Worm (Caenorhabditis elegans) whole organism, L1 larva: Measurements from ENCODE around the gene str-182.

Experiments
- C16A3.4 ChIP-seq: fragments of 150-350 bp; optimal IDR thresholded peaks from 2 replicates; lab custom pipeline; 2014; ENCODE audit warnings: missing biosample characterization, missing genetic modification characterization
- C34B4.2 ChIP-seq: sonication (generic microtip); optimal IDR thresholded peaks from 2 replicates; lab custom pipeline; 2017; ENCODE audit warnings: mild to moderate bottlenecking, missing genetic modification characterization, missing compliant biosample characterization
- F16B12.6 ChIP-seq: fragments of 150-350 bp; optimal IDR thresholded peaks from 2 replicates; lab custom pipeline; 2014; ENCODE audit warnings: missing biosample characterization, missing genetic modification characterization
- aha-1 ChIP-seq: fragments of 150-350 bp; optimal IDR thresholded peaks from 2 replicates; lab custom pipeline; 2014; ENCODE audit warnings: missing biosample characterization, missing genetic modification characterization
- alr-1 ChIP-seq: fragments of 200-800 bp; sonication (Bioruptor generic); optimal IDR thresholded peaks from 2 replicates; lab custom pipeline; 2018; ENCODE audit warnings: borderline replicate concordance, mild to moderate bottlenecking, missing genetic modification characterization, missing compliant biosample characterization
- blmp-1 ChIP-seq: fragments of 150-350 bp; optimal IDR thresholded peaks from 2 replicates; lab custom pipeline; 2014; ENCODE audit warnings: missing biosample characterization, missing genetic modification characterization
- ceh-63 ChIP-seq: fragments of 200-800 bp; sonication (Bioruptor generic); optimal IDR thresholded peaks from 2 replicates; lab custom pipeline; 2018; ENCODE audit warnings: mild to moderate bottlenecking, missing genetic modification characterization, missing compliant biosample characterization
- ceh-8 ChIP-seq: fragments of 200-800 bp; sonication (Bioruptor generic); optimal IDR thresholded peaks from 2 replicates; lab custom pipeline; 2018; ENCODE audit warnings: mild to moderate bottlenecking, missing genetic modification characterization, moderate library complexity, missing compliant biosample characterization
- ceh-88 ChIP-seq: fragments of 200-800 bp; sonication (Bioruptor generic); IDR thresholded peaks from 2 replicates; pipeline ENCODE4 v1.3.6; 2022; ENCODE audit warnings: missing genetic modification characterization, missing compliant biosample characterization
- ces-1 ChIP-seq: fragments of 150-350 bp; optimal IDR thresholded peaks from 2 replicates; lab custom pipeline; 2014; ENCODE audit warnings: missing biosample characterization, missing genetic modification reagents, missing genetic modification characterization
- dpl-1 ChIP-seq, 3 experiments: fragments of 150-350 bp in 2 of 3; sonication (generic microtip) in 1 of 3; optimal IDR thresholded peaks; 2 replicates each; lab custom pipeline; 2014 to 2017; ENCODE audit warnings: missing biosample characterization in 3 of 3, missing genetic modification characterization in 3 of 3, missing genetic modification reagents in 3 of 3
- dsc-1 ChIP-seq: sonication (generic microtip); optimal IDR thresholded peaks from 2 replicates; lab custom pipeline; 2016; ENCODE audit warnings: mild to moderate bottlenecking, missing genetic modification characterization, missing compliant biosample characterization
- efl-1 ChIP-seq, 4 experiments: fragments of 150-350 bp; optimal IDR thresholded peaks in 3 of 4; peaks in 1 of 4; 1 replicate in 1 of 4; 2 replicates in 3 of 4; lab custom pipeline; 2014; ENCODE audit warnings: missing biosample characterization in 2 of 4, missing genetic modification characterization in 2 of 4, missing genetic modification reagents in 2 of 4
- efl-3 ChIP-seq: fragments of 200-800 bp; sonication (Bioruptor generic); optimal IDR thresholded peaks from 2 replicates; lab custom pipeline; 2018; ENCODE audit warnings: mild to moderate bottlenecking, missing genetic modification characterization, missing compliant biosample characterization
- egl-13 ChIP-seq: sonication (generic microtip); optimal IDR thresholded peaks from 2 replicates; lab custom pipeline; 2016; ENCODE audit warnings: missing genotype, missing genetic modification reagents, missing genetic modification characterization, missing compliant biosample characterization
- egl-27 ChIP-seq, 2 experiments: fragments of 150-350 bp in 1 of 2; sonication (generic microtip); optimal IDR thresholded peaks; 3 replicates each; lab custom pipeline; 2017 to 2018; ENCODE audit warnings: missing biosample characterization in 2 of 2, missing genetic modification characterization in 2 of 2, missing genetic modification reagents in 2 of 2
- elt-3 ChIP-seq, 6 experiments: fragments of 150-350 bp in 1 of 6; sonication (generic microtip); optimal IDR thresholded peaks; 2 replicates each; lab custom pipeline; 2017 to 2018; ENCODE audit warnings: missing biosample characterization in 6 of 6, missing genetic modification characterization in 6 of 6, inconsistent platforms in 1 of 6
- ets-5 ChIP-seq: fragments of 200-800 bp; sonication (Bioruptor generic); IDR thresholded peaks from 2 replicates; pipeline ENCODE4 v1.3.6; 2022; ENCODE audit warnings: missing genetic modification characterization, missing compliant biosample characterization
- fkh-4 ChIP-seq: sonication (generic microtip); optimal IDR thresholded peaks from 2 replicates; lab custom pipeline; 2016; ENCODE audit warnings: missing compliant biosample characterization, missing genetic modification characterization, borderline replicate concordance
- fos-1 ChIP-seq: fragments of 150-350 bp; optimal IDR thresholded peaks from 2 replicates; lab custom pipeline; 2014; ENCODE audit warnings: missing biosample characterization, missing genetic modification characterization
- grh-1 ChIP-seq: fragments of 200-800 bp; sonication (Bioruptor generic); IDR thresholded peaks from 2 replicates; pipeline ENCODE4 v1.3.6; 2022; ENCODE audit warnings: missing genetic modification reagents, missing genetic modification characterization, missing compliant biosample characterization
- hlh-4 ChIP-seq: sonication (generic microtip); optimal IDR thresholded peaks from 2 replicates; lab custom pipeline; 2016; ENCODE audit warnings: mild to moderate bottlenecking, missing genetic modification characterization, missing compliant biosample characterization
- isw-1 ChIP-seq: fragments of 200-800 bp; sonication (Bioruptor generic); IDR thresholded peaks from 2 replicates; pipeline ENCODE4 v1.3.6; 2022; ENCODE audit warnings: missing genetic modification characterization, missing compliant biosample characterization
- jun-1 ChIP-seq: fragments of 150-350 bp; optimal IDR thresholded peaks from 2 replicates; lab custom pipeline; 2014; ENCODE audit warnings: missing biosample characterization, missing genetic modification reagents, missing genetic modification characterization
- lin-14 ChIP-seq: fragments of 200-800 bp; sonication (Bioruptor generic); optimal IDR thresholded peaks from 2 replicates; lab custom pipeline; 2018; ENCODE audit warnings: mild to moderate bottlenecking, missing genetic modification characterization, moderate library complexity, missing compliant biosample characterization
- mab-9 ChIP-seq: fragments of 200-800 bp; sonication (Bioruptor generic); IDR thresholded peaks from 2 replicates; pipeline ENCODE4 v1.3.6; 2022; ENCODE audit warnings: missing genetic modification reagents, missing genetic modification characterization, missing compliant biosample characterization
- mef-2 ChIP-seq: fragments of 150-350 bp; optimal IDR thresholded peaks from 2 replicates; lab custom pipeline; 2014; ENCODE audit warnings: missing biosample characterization, missing genetic modification characterization
- mep-1 ChIP-seq: fragments of 150-350 bp; optimal IDR thresholded peaks from 2 replicates; lab custom pipeline; 2014; ENCODE audit warnings: missing biosample characterization, missing genetic modification characterization
- nhr-12 ChIP-seq: sonication (generic microtip); optimal IDR thresholded peaks from 2 replicates; lab custom pipeline; 2017; ENCODE audit warnings: missing biosample characterization, missing genetic modification characterization
- nhr-20 ChIP-seq: sonication (generic microtip); optimal IDR thresholded peaks from 2 replicates; lab custom pipeline; 2016; ENCODE audit warnings: mild to moderate bottlenecking, missing genetic modification characterization, missing compliant biosample characterization
- nhr-28 ChIP-seq: fragments of 150-350 bp; optimal IDR thresholded peaks from 2 replicates; lab custom pipeline; 2014; ENCODE audit warnings: missing biosample characterization, missing genetic modification characterization
- nhr-47 ChIP-seq: sonication (generic microtip); optimal IDR thresholded peaks from 2 replicates; lab custom pipeline; 2016; ENCODE audit warnings: mild to moderate bottlenecking, missing genetic modification characterization, moderate library complexity, missing compliant biosample characterization
- nhr-71 ChIP-seq: sonication (generic microtip); optimal IDR thresholded peaks from 2 replicates; lab custom pipeline; 2016; ENCODE audit warnings: mild to moderate bottlenecking, missing genetic modification characterization, moderate library complexity, missing compliant biosample characterization
- nhr-77 ChIP-seq: fragments of 150-350 bp; optimal IDR thresholded peaks from 2 replicates; lab custom pipeline; 2014; ENCODE audit warnings: missing biosample characterization, missing genetic modification characterization
- nhr-85 ChIP-seq: sonication (generic microtip); peaks from one replicate; lab custom pipeline; 2016; ENCODE audit warnings: missing genetic modification characterization, inconsistent platforms, missing compliant biosample characterization
- nhr-90 ChIP-seq: sonication (generic microtip); optimal IDR thresholded peaks from 2 replicates; lab custom pipeline; 2016; ENCODE audit warnings: mild to moderate bottlenecking, missing genetic modification characterization, missing compliant biosample characterization; ENCODE audit not compliant: poor library complexity
- pag-3 ChIP-seq: sonication (generic microtip); optimal IDR thresholded peaks from 2 replicates; lab custom pipeline; 2017; ENCODE audit warnings: missing genetic modification characterization, mild to moderate bottlenecking, missing compliant biosample characterization, antibody characterized with exemption, borderline replicate concordance; ENCODE audit not compliant: insufficient read depth
- pax-3 ChIP-seq: fragments of 200-800 bp; sonication (Bioruptor generic); optimal IDR thresholded peaks from 2 replicates; lab custom pipeline; 2018; ENCODE audit warnings: mild to moderate bottlenecking, missing genetic modification characterization, moderate library complexity, missing compliant biosample characterization
- pqm-1 ChIP-seq: sonication (generic microtip); optimal IDR thresholded peaks from 3 replicates; lab custom pipeline; 2017; ENCODE audit warnings: missing biosample characterization, missing genetic modification characterization
- rnt-1 ChIP-seq: sonication (generic microtip); optimal IDR thresholded peaks from 2 replicates; lab custom pipeline; 2016; ENCODE audit warnings: mild to moderate bottlenecking, missing genetic modification characterization, moderate library complexity, missing compliant biosample characterization
- skn-1 ChIP-seq: fragments of 150-350 bp; optimal IDR thresholded peaks from 2 replicates; lab custom pipeline; 2014; ENCODE audit warnings: missing biosample characterization, missing genetic modification characterization
- snpc-4 ChIP-seq: fragments of 150-350 bp; optimal IDR thresholded peaks from 2 replicates; lab custom pipeline; 2014; ENCODE audit warnings: missing biosample characterization, missing genetic modification characterization
- sox-4 ChIP-seq: sonication (generic microtip); optimal IDR thresholded peaks from 2 replicates; lab custom pipeline; 2016; ENCODE audit warnings: missing genetic modification characterization, missing compliant biosample characterization
- sup-37 ChIP-seq: fragments of 200-800 bp; sonication (Bioruptor generic); optimal IDR thresholded peaks from 2 replicates; lab custom pipeline; 2018; ENCODE audit warnings: mild to moderate bottlenecking, missing genetic modification characterization, missing compliant biosample characterization
- swsn-7 ChIP-seq: sonication (generic microtip); optimal IDR thresholded peaks from 2 replicates; lab custom pipeline; 2016; ENCODE audit warnings: missing genetic modification characterization, missing compliant biosample characterization
- unc-130 ChIP-seq: fragments of 150-350 bp; optimal IDR thresholded peaks from 2 replicates; lab custom pipeline; 2017; ENCODE audit warnings: missing biosample characterization, missing genetic modification characterization, inconsistent platforms
- unc-62 ChIP-seq: fragments of 150-350 bp; optimal IDR thresholded peaks from 2 replicates; lab custom pipeline; 2014; ENCODE audit warnings: missing biosample characterization, missing genetic modification reagents, missing genetic modification characterization
- unc-86 ChIP-seq: sonication (generic microtip); optimal IDR thresholded peaks from 2 replicates; lab custom pipeline; 2016; ENCODE audit warnings: missing genetic modification characterization, missing compliant biosample characterization
- vab-15 ChIP-seq: sonication (generic microtip); optimal IDR thresholded peaks from 2 replicates; lab custom pipeline; 2017; ENCODE audit warnings: missing genotype, mild to moderate bottlenecking, missing genetic modification characterization, missing compliant biosample characterization
- xbp-1 ChIP-seq: sonication (generic microtip); optimal IDR thresholded peaks from 2 replicates; lab custom pipeline; 2016; ENCODE audit warnings: missing genetic modification characterization, missing compliant biosample characterization
- ztf-11 ChIP-seq, 2 experiments: sonication (generic microtip); optimal IDR thresholded peaks; 2 replicates each; lab custom pipeline; 2016 to 2017; ENCODE audit warnings: missing genetic modification characterization in 2 of 2, missing biosample characterization in 1 of 2, missing compliant biosample characterization in 1 of 2
- ztf-4 ChIP-seq: fragments of 150-350 bp; optimal IDR thresholded peaks from 2 replicates; lab custom pipeline; 2014; ENCODE audit warnings: missing biosample characterization, missing genetic modification characterization

The str-182 gene

DNA sequence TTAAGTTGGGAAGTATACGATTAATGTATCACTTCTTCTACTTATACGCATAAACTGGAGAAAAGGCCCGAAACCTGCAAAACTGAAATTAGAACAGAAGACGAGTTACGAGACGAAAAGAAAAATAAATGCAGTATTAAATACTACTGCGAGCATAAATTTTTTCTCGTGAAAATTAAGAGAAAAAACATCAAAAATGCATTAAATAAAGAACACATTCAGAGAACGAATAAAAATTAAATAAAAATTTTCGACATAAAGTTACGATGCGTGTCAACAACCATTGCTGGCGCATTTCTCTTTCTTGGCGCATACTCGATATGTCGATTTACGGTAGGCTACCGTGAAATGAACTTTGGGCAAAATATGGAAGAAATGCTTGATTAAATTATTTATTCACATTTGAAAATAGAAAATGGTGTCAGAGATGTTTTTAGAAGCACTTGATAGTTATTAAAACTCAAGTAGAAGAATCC is 28.3 kb downstream of the str-182 start, which contains the start of the genes ZK856.19 and ZK856.11 (continued):
- TF ChIP-seq nhr-90 (peak; percentile 78), jun-1 (tag; lab: Kevin White, UChicago) (no peak), mep-1 (peak; percentile 88), nhr-77 (peak; percentile 24), ceh-63 (GFP tag; lab: Kevin White, UChicago) (no peak), fkh-4 (tag; lab: Kevin White, UChicago) (no peak), nhr-20 (tag; lab: Kevin White, UChicago) (peak; percentile 78), ces-1 (GFP tag; lab: Kevin White, UChicago) (no peak), fos-1 (tag; lab: Kevin White, UChicago) (peak; percentile 27), C16A3.4 (tag; lab: Kevin White, UChicago) (peak; percentile 68), pqm-1 (tag; lab: Kevin White, UChicago) (no peak), lin-14 (GFP tag; lab: Kevin White, UChicago) (peak; percentile 69), ets-5 (GFP tag; lab: Robert Waterston, UW) (no peak), nhr-28 (tag; lab: Kevin White, UChicago) (no peak), aha-1 (tag; lab: Kevin White, UChicago) (no peak), ceh-88 (GFP tag; lab: Robert Waterston, UW) (no peak), egl-13 (tag; lab: Kevin White, UChicago) (no peak), unc-86 (tag; lab: Kevin White, UChicago) (peak; percentile 54), C34B4.2 (tag; lab: Kevin White, UChicago) (no peak), sox-4 (peak; percentile 0), rnt-1 (tag; lab: Kevin White, UChicago) (peak; percentile 70), nhr-12 (no peak), vab-15 (tag; lab: Kevin White, UChicago) (no peak), unc-130 (tag; lab: Kevin White, UChicago) (peak; percentile 60), mef-2 (tag; lab: Kevin White, UChicago) (no peak), nhr-71 (tag; lab: Kevin White, UChicago) (peak; percentile 85), alr-1 (tag; lab: Kevin White, UChicago) (no peak), pax-3 (tag; lab: Kevin White, UChicago) (no peak), blmp-1 (tag; lab: Kevin White, UChicago) (peak; percentile 76), efl-3 (GFP tag; lab: Kevin White, UChicago) (no peak), swsn-7 (tag; lab: Kevin White, UChicago) (peak; percentile 77), efl-1 (optimal IDR thresholded peaks at IDR 0.05; lab: Kevin White, UChicago) (peak; percentile 63 to 74), efl-1 (GFP tag; optimal IDR thresholded peaks at IDR 0.05 in 1 of 2; lab: Kevin White, UChicago) (peak; percentile 66 to 97), ztf-11 (tag; optimal IDR thresholded peaks at IDR 0.05; lab: Kevin White, UChicago) (no peak), ztf-4 (tag; lab: Kevin White, UChicago) (no peak), snpc-4 (peak; percentile 69), dsc-1 (peak; percentile 69), pag-3 (tag; lab: Kevin White, UChicago) (no peak), dpl-1 (GFP tag; optimal IDR thresholded peaks at IDR 0.05; lab: Kevin White, UChicago) (peak; percentile 58 to 73 (median 72)), F16B12.6 (peak; percentile 36), nhr-85 (peak; percentile 86), nhr-47 (tag; lab: Kevin White, UChicago) (peak; percentile 83), unc-62 (no peak), skn-1 (peak; percentile 37), mab-9 (GFP tag; lab: Robert Waterston, UW) (no peak), elt-3 (tag; optimal IDR thresholded peaks at IDR 0.05; lab: Kevin White, UChicago) (peak in 2 of 6 experiments; percentile 2 to 18), hlh-4 (tag; lab: Kevin White, UChicago) (no peak), grh-1 (GFP tag; lab: Robert Waterston, UW) (peak; percentile 55; the same call in 1 of the 2 replicates), sup-37 (GFP tag; lab: Kevin White, UChicago) (no peak), xbp-1 (tag; lab: Kevin White, UChicago) (peak; percentile 77), ceh-8 (GFP tag; lab: Kevin White, UChicago) (no peak), isw-1 (peak; percentile 58), egl-27 (tag; optimal IDR thresholded peaks at IDR 0.05; lab: Kevin White, UChicago) (no peak)
